Worm (Caenorhabditis elegans) whole organism, young adult: ENCODE data around the gene math-28.
"Not testable (repeated sequence)": the region's sequence is repeated elsewhere in the genome, so short reads cannot be mapped to it uniquely, and the experiment has no call there.

Experiments used
- B0019.2 ChIP-seq: fragments of 200-800 bp; sonication (Bioruptor generic); conservative IDR thresholded peaks from 2 replicates; pipeline ENCODE4 v1.3.6; 2022; ENCODE audit warnings: missing genetic modification reagents, missing genetic modification characterization, missing compliant biosample characterization
- B0035.1 ChIP-seq: sonication (generic microtip); optimal IDR thresholded peaks from 2 replicates; lab custom pipeline; 2016; ENCODE audit warnings: missing genetic modification characterization, mild to moderate bottlenecking, missing compliant biosample characterization, missing genotype, missing genetic modification reagents
- C06A6.2 ChIP-seq: fragments of 200-800 bp; sonication (Bioruptor generic); conservative IDR thresholded peaks from 2 replicates; pipeline ENCODE4 v1.3.6; 2022; ENCODE audit warnings: missing genetic modification characterization, missing compliant biosample characterization
- F52B5.7 ChIP-seq: sonication (generic microtip); optimal IDR thresholded peaks from 2 replicates; lab custom pipeline; 2016; ENCODE audit warnings: mild to moderate bottlenecking, missing genetic modification characterization, missing compliant biosample characterization
- F55B11.4 ChIP-seq: sonication (generic microtip); optimal IDR thresholded peaks from 2 replicates; lab custom pipeline; 2016; ENCODE audit warnings: missing compliant biosample characterization, missing genetic modification characterization, borderline replicate concordance; ENCODE audit not compliant: insufficient read depth
- K11D2.4 ChIP-seq: fragments of 200-800 bp; sonication (Bioruptor generic); IDR thresholded peaks from 2 replicates; pipeline ENCODE4 v1.3.6; 2022; ENCODE audit warnings: missing genetic modification reagents, missing genetic modification characterization, missing compliant biosample characterization
- T07F8.4 ChIP-seq: sonication (generic microtip); optimal IDR thresholded peaks from 2 replicates; lab custom pipeline; 2016; ENCODE audit warnings: mild to moderate bottlenecking, missing genetic modification characterization, moderate library complexity, missing compliant biosample characterization
- Y53G8AR.9 ChIP-seq: fragments of 200-800 bp; sonication (Bioruptor generic); conservative IDR thresholded peaks from 2 replicates; pipeline ENCODE4 v1.3.6; 2022; ENCODE audit warnings: missing genetic modification reagents, missing genetic modification characterization, missing compliant biosample characterization
- Y79H2A.3 ChIP-seq: fragments of 200-800 bp; sonication (Bioruptor generic); conservative IDR thresholded peaks from 2 replicates; pipeline ENCODE4 v1.3.6; 2022; ENCODE audit warnings: missing genetic modification reagents, missing genetic modification characterization, missing compliant biosample characterization
- atf-7 ChIP-seq: sonication (generic microtip); optimal IDR thresholded peaks from 2 replicates; lab custom pipeline; 2017; ENCODE audit warnings: mild to moderate bottlenecking, missing genetic modification characterization, missing compliant biosample characterization
- ccch-3 ChIP-seq: fragments of 200-800 bp; sonication (Bioruptor generic); optimal IDR thresholded peaks from 2 replicates; lab custom pipeline; 2018; ENCODE audit warnings: mild to moderate bottlenecking, missing genetic modification characterization, missing compliant biosample characterization
- cebp-2 ChIP-seq: fragments of 200-800 bp; sonication (Bioruptor generic); IDR thresholded peaks from 2 replicates; pipeline ENCODE4 v1.3.6; 2022; ENCODE audit warnings: missing genetic modification characterization, missing compliant biosample characterization
- dpl-1 ChIP-seq: fragments of 150-350 bp; optimal IDR thresholded peaks from 2 replicates; lab custom pipeline; 2014; ENCODE audit warnings: missing biosample characterization, missing genetic modification reagents, missing genetic modification characterization
- efl-1 ChIP-seq: fragments of 150-350 bp; optimal IDR thresholded peaks from 2 replicates; lab custom pipeline; 2014; ENCODE audit warnings: missing biosample characterization, missing genetic modification reagents, missing genetic modification characterization
- ets-4 ChIP-seq: fragments of 200-800 bp; sonication (Bioruptor generic); optimal IDR thresholded peaks from 2 replicates; lab custom pipeline; 2018; ENCODE audit warnings: mild to moderate bottlenecking, missing genetic modification characterization, missing compliant biosample characterization
- fkh-3 ChIP-seq: sonication (generic microtip); optimal IDR thresholded peaks from 2 replicates; lab custom pipeline; 2016; ENCODE audit warnings: mild to moderate bottlenecking, missing genetic modification characterization, missing compliant biosample characterization
- hmg-1.2 ChIP-seq: fragments of 200-800 bp; sonication (Bioruptor generic); IDR thresholded peaks from 2 replicates; pipeline ENCODE4 v1.3.6; 2022; ENCODE audit warnings: missing genetic modification reagents, missing genetic modification characterization, missing compliant biosample characterization
- hmg-20 ChIP-seq: fragments of 200-800 bp; sonication (Bioruptor generic); IDR thresholded peaks from 2 replicates; pipeline ENCODE4 v1.3.6; 2022; ENCODE audit warnings: missing genetic modification reagents, missing genetic modification characterization, missing compliant biosample characterization
- hrde-1 ChIP-seq: sonication (generic microtip); optimal IDR thresholded peaks from 2 replicates; lab custom pipeline; 2016; ENCODE audit warnings: missing genetic modification characterization, mild to moderate bottlenecking, missing compliant biosample characterization, moderate library complexity, missing genotype, missing genetic modification reagents, borderline replicate concordance
- hsf-1 ChIP-seq: fragments of 200-800 bp; sonication (Bioruptor generic); IDR thresholded peaks from 2 replicates; pipeline ENCODE4 v1.3.6; 2022; ENCODE audit warnings: missing genetic modification reagents, missing genetic modification characterization, missing compliant biosample characterization
- let-526 ChIP-seq: fragments of 200-800 bp; sonication (Bioruptor generic); IDR thresholded peaks from 2 replicates; pipeline ENCODE4 v1.3.6; 2022; ENCODE audit warnings: missing genetic modification reagents, missing genetic modification characterization, missing compliant biosample characterization
- lin-54 ChIP-seq: fragments of 200-800 bp; sonication (Bioruptor generic); optimal IDR thresholded peaks from 2 replicates; lab custom pipeline; 2018; ENCODE audit warnings: mild to moderate bottlenecking, missing genetic modification characterization, missing compliant biosample characterization
- lir-1 ChIP-seq: fragments of 200-800 bp; sonication (Bioruptor generic); conservative IDR thresholded peaks from 2 replicates; pipeline ENCODE4 v1.3.6; 2022; ENCODE audit warnings: missing genetic modification reagents, missing genetic modification characterization, missing compliant biosample characterization
- pbrm-1 ChIP-seq: fragments of 200-800 bp; sonication (Bioruptor generic); IDR thresholded peaks from 2 replicates; pipeline ENCODE4 v1.3.6; 2022; ENCODE audit warnings: missing genetic modification reagents, missing genetic modification characterization, missing compliant biosample characterization
- rcor-1 ChIP-seq: fragments of 200-800 bp; sonication (Bioruptor generic); IDR thresholded peaks from 2 replicates; pipeline ENCODE4 v1.3.6; 2022; ENCODE audit warnings: missing genetic modification reagents, missing genetic modification characterization, missing compliant biosample characterization
- rpc-1 ChIP-seq, 2 experiments: fragments of 150-350 bp in 1 of 2; sonication (generic microtip) in 1 of 2; optimal IDR thresholded peaks; 2 replicates each; lab custom pipeline; 2014 to 2018; ENCODE audit warnings: missing biosample characterization in 1 of 2, missing genetic modification characterization in 1 of 2, missing genetic modification reagents in 1 of 2, missing genotype in 1 of 2
- sea-2 ChIP-seq: fragments of 200-800 bp; sonication (Bioruptor generic); IDR thresholded peaks from 2 replicates; pipeline ENCODE4 v1.3.6; 2022; ENCODE audit warnings: missing genetic modification characterization, missing compliant biosample characterization
- snpc-1.3 ChIP-seq: sonication (generic microtip); optimal IDR thresholded peaks from 2 replicates; lab custom pipeline; 2017; ENCODE audit warnings: missing genetic modification characterization, mild to moderate bottlenecking, missing compliant biosample characterization, antibody characterized with exemption, moderate library complexity, missing genotype, missing genetic modification reagents; ENCODE audit not compliant: insufficient read depth
- somi-1 ChIP-seq: fragments of 200-800 bp; sonication (Bioruptor generic); optimal IDR thresholded peaks from 2 replicates; lab custom pipeline; 2018; ENCODE audit warnings: mild to moderate bottlenecking, missing genetic modification characterization, missing compliant biosample characterization
- tbp1 ChIP-seq: fragments of 200-800 bp; sonication (Bioruptor generic); optimal IDR thresholded peaks from 2 replicates; lab custom pipeline; 2018; ENCODE audit warnings: mild to moderate bottlenecking, missing genetic modification characterization, missing compliant biosample characterization
- tlf-1 ChIP-seq: fragments of 200-800 bp; sonication (Bioruptor generic); optimal IDR thresholded peaks from 2 replicates; lab custom pipeline; 2018; ENCODE audit warnings: mild to moderate bottlenecking, missing genetic modification characterization, missing compliant biosample characterization
- zfh-2 ChIP-seq: fragments of 200-800 bp; sonication (Bioruptor generic); conservative IDR thresholded peaks from 2 replicates; pipeline ENCODE4 v1.3.6; 2022; ENCODE audit warnings: missing genetic modification reagents, missing genetic modification characterization, missing compliant biosample characterization
- ztf-18 ChIP-seq: sonication (generic microtip); optimal IDR thresholded peaks from 2 replicates; lab custom pipeline; 2016; ENCODE audit warnings: missing genotype, mild to moderate bottlenecking, missing genetic modification characterization, missing compliant biosample characterization
- ztf-28 ChIP-seq: fragments of 200-800 bp; sonication (Bioruptor generic); IDR thresholded peaks from 2 replicates; pipeline ENCODE4 v1.3.6; 2022; ENCODE audit warnings: missing genetic modification reagents, missing genetic modification characterization, missing compliant biosample characterization

The math-28 gene

DNA sequence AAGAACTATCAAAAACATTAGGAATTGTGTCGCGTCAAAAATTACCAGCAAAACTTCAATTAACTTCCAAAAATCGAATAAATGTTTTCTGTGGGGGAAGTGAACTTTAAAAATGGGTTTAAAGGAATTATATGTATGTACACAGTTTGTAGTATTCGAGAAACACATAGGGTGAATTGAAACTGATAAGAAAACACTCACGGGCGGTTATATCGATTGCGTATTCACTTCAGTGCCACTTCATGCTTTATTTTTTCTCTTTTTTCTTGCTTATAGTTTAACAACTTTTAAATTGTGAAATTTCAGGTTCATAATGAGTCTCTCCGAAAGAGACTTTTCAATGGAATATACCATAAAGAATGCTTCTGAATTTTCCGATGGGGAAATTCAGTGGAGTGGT lies 12.1 kb downstream of the math-28 start, which contains the start of gene F36H5.14:
Gene F36H5.14, plus strand, starts transcription at position 301 of the 400 bp plus-strand sequence.
- TF ChIP-seq ets-4 (GFP tag; lab: Kevin White, UChicago); ztf-28 (GFP tag; lab: Robert Waterston, UW); hsf-1 (GFP tag; lab: Robert Waterston, UW): not testable (repeated sequence)

DNA sequence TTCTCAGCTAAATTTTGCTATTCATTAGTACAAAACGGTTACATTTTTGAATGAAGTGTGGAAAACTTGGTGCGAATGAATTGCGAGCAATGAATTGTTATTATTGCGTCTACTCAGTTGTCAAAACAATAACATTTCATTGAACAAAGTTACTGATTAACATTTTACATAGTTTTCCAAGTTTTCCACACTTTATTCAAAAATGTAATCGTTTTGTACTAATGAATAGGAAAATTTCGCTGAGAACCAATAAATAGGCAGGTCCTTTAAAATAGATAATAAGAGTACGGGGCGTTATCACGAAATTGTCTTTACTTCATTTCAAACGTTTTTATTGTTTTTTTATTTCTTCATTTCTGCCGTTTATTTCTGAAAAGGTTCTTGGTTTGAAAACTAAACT lies 19.3 kb downstream of the math-28 start, which contains the start of gene math-4:
Gene math-4, minus strand, starts transcription at position 101 of the 400 bp plus-strand sequence.
- no peak for TF ChIP-seq atf-7 (tag; lab: Kevin White, UChicago)
- no peak for TF ChIP-seq hrde-1 (tag; lab: Kevin White, UChicago)
- TF ChIP-seq hmg-20 (GFP tag; lab: Robert Waterston, UW) = no peak
- TF ChIP-seq cebp-2 (GFP tag; lab: Robert Waterston, UW) = no peak
- no peak for TF ChIP-seq lin-54
- TF ChIP-seq ccch-3 (GFP tag; lab: Kevin White, UChicago) = no peak
- TF ChIP-seq ztf-18 (tag; lab: Kevin White, UChicago) = no peak
- no peak for TF ChIP-seq let-526 (GFP tag; lab: Robert Waterston, UW)
- no peak for TF ChIP-seq rpc-1 (optimal IDR thresholded peaks at IDR 0.05; lab: Kevin White, UChicago)
- TF ChIP-seq rpc-1 (tag; optimal IDR thresholded peaks at IDR 0.05; lab: Kevin White, UChicago) = no peak
- no peak for TF ChIP-seq dpl-1 (GFP tag; lab: Kevin White, UChicago)
- no peak for TF ChIP-seq F55B11.4 (tag; lab: Kevin White, UChicago)
- no peak for TF ChIP-seq efl-1
- TF ChIP-seq K11D2.4 (GFP tag; lab: Robert Waterston, UW) = no peak

DNA sequence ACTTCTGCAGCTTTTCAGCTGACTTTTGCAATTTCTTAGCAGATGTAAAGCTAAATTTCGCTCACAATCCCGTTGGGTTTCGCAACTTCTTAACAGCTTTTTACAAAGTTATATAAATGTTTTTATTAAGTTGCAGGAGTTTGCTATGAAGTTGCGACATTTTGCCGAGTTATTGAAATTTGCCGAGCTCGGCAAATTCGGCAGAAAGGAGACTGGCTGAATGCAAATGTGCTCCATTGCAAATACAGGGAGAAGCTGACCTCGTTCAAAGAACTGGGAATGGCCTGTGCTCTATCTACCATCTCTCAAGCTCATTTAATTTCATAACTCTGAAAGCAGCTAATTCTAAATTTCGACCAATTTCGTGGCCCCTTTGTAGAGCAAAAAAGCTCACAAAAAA lies 21.6 kb downstream of the math-28 start, which contains the start of gene C08F1.11:
Gene C08F1.11, minus strand, starts transcription at position 101 of the 400 bp plus-strand sequence.
- TF ChIP-seq T07F8.4 (tag; lab: Kevin White, UChicago) (no peak), B0019.2 (GFP tag; lab: Robert Waterston, UW) (no peak)
- TF ChIP-seq, all 124 proteins: peak for 0

DNA sequence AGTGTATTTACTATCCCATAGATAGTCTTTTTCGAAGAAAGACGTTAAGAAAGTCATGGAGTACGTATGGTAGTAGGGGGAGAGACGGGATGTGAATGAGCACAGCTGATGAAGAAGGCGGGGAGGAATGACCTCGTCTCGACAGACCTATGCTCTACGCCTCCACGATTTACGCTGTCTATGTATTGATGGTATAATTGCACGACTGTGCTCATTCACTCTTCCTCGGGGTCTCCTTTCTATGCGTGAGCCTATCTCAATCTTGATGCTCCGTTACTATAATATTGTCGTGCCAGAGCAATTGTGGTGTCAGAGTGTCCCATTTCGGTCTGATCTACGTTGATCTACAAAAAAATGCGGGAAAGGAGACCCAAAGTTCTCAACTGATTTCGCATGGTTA lies 23.0 kb downstream of the math-28 start, which contains the start of gene C08F1.10:
Gene C08F1.10, minus strand, starts transcription at position 101 of the 400 bp plus-strand sequence.
- TF ChIP-seq tlf-1 (GFP tag; lab: Kevin White, UChicago) = no peak
- no peak for TF ChIP-seq atf-7 (tag; lab: Kevin White, UChicago)
- TF ChIP-seq hrde-1 (tag; lab: Kevin White, UChicago) = no peak
- no peak for TF ChIP-seq F52B5.7 (tag; lab: Kevin White, UChicago)
- no peak for TF ChIP-seq pbrm-1 (GFP tag; lab: Robert Waterston, UW)
- TF ChIP-seq lir-1 = no peak
- TF ChIP-seq sea-2 (GFP tag; lab: Robert Waterston, UW) = no peak
- TF ChIP-seq tbp1 (GFP tag; lab: Kevin White, UChicago) = no peak
- TF ChIP-seq cebp-2 (GFP tag; lab: Robert Waterston, UW) = no peak
- no peak for TF ChIP-seq Y53G8AR.9
- TF ChIP-seq snpc-1.3 (tag; lab: Kevin White, UChicago) = no peak
- no peak for TF ChIP-seq C06A6.2 (GFP tag; lab: Robert Waterston, UW)
- TF ChIP-seq hmg-1.2 (GFP tag; lab: Robert Waterston, UW) = no peak
- no peak for TF ChIP-seq Y79H2A.3 (GFP tag; lab: Robert Waterston, UW)
- TF ChIP-seq fkh-3 (tag; lab: Kevin White, UChicago) = no peak
- TF ChIP-seq zfh-2 (GFP tag; lab: Robert Waterston, UW) = no peak
- no peak for TF ChIP-seq rcor-1
- TF ChIP-seq somi-1 (GFP tag; lab: Kevin White, UChicago) = no peak
- no peak for TF ChIP-seq B0035.1 (tag; lab: Kevin White, UChicago)
